Worm (Caenorhabditis elegans) whole organism, L2 larva: Measurements from ENCODE around the gene str-240.

Experiments
- mab-5 ChIP-seq: fragments of 150-350 bp; optimal IDR thresholded peaks from 2 replicates; lab custom pipeline; 2014; ENCODE audit warnings: missing biosample characterization, missing genetic modification characterization
- skn-1 ChIP-seq: sonication (generic microtip); optimal IDR thresholded peaks from 2 replicates; lab custom pipeline; 2017; ENCODE audit warnings: missing biosample characterization, missing genetic modification characterization
- sma-9 ChIP-seq, 2 experiments: fragments of 150-350 bp in 1 of 2; sonication (generic microtip) in 1 of 2; optimal IDR thresholded peaks; 2 replicates each; lab custom pipeline; 2014 to 2016; ENCODE audit warnings: missing genetic modification characterization in 2 of 2, mild to moderate bottlenecking in 1 of 2, missing biosample characterization in 1 of 2, missing compliant biosample characterization in 1 of 2, missing genetic modification reagents in 1 of 2, moderate library complexity in 1 of 2

DNA sequence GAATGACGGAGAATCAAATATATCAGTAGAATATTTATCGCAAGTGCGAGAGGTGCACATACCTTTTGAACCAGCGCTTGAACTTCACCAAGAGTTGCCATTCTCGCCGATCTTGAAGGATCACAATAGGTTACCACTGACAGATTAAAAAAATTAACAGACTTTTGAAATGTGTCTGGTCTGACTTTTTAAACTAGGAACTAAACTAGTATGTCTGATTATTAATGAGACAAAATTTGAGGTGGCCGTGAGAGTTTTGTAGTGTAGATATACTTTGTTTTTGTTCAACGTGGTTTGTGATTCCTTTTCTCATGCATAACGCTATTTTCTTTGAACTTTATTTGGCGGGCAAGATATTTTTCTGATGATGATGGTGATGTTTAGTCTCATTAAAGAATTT is at the start of gene str-240:
- TF ChIP-seq sma-9 (GFP tag; optimal IDR thresholded peaks at IDR 0.05; lab: Kevin White, UChicago) (no peak), sma-9 (tag; optimal IDR thresholded peaks at IDR 0.05; lab: Kevin White, UChicago) (no peak), skn-1 (no peak), mab-5 (no peak)
